Worm (Caenorhabditis elegans): ENCODE results near the gene C09F5.1.

DNA sequence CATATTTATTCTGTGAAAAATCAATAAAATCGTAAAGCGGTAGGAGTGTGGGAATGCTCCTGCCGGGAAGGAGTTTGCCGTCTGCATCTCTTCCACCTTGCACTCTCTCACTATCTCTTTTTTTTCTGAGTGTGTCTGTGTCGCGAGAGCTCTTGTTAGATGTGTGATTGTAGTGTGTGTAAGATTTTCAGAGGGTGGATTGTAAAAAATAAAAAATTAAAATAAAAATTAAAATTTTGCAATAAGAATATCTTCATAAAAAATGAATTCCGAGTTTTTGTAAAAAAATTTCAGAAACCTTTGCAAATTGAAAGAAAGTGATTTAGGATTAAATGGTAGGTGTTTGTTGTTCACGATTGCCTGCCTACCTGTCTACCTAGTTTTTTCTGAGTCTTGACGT lies 37.9 kb downstream of the C09F5.1 start, which contains the start of gene sel-15:
- TF ChIP-seq ets-4 (tag; optimal IDR thresholded peaks at IDR 0.05), result no peak
- no peak for TF ChIP-seq pqm-1 (tag; optimal IDR thresholded peaks at IDR 0.05)
- TF ChIP-seq nhr-232 (tag; optimal IDR thresholded peaks at IDR 0.05), result no peak
- no peak for TF ChIP-seq syd-9 (tag; optimal IDR thresholded peaks at IDR 0.05)
- TF ChIP-seq C38D4.7 (GFP tag; optimal IDR thresholded peaks at IDR 0.05), result no peak
- TF ChIP-seq nhr-11 (tag; optimal IDR thresholded peaks at IDR 0.05), result no peak
- no peak for TF ChIP-seq ama-1 (optimal IDR thresholded peaks at IDR 0.05)
- no peak for TF ChIP-seq elt-2 (tag; optimal IDR thresholded peaks at IDR 0.05)
- no peak for TF ChIP-seq sdc-2 (tag; optimal IDR thresholded peaks at IDR 0.05)
- no peak for TF ChIP-seq C08G9.2 (tag; optimal IDR thresholded peaks at IDR 0.05)
- TF ChIP-seq ceh-22 (tag; optimal IDR thresholded peaks at IDR 0.05), result no peak
- TF ChIP-seq hlh-30 (tag; optimal IDR thresholded peaks at IDR 0.05; ENCODE audit: insufficient read depth), result no peak
